Worm (Caenorhabditis elegans) whole organism, L2 larva: ENCODE results near the gene tpk-1.

Source experiments
- C34F6.9 ChIP-seq: fragments of 150-350 bp; optimal IDR thresholded peaks from 2 replicates; lab custom pipeline; 2014; ENCODE audit warnings: missing biosample characterization, missing genetic modification characterization
- F13H6.1 ChIP-seq: sonication (generic microtip); optimal IDR thresholded peaks from 2 replicates; lab custom pipeline; 2016; ENCODE audit warnings: missing genetic modification characterization, missing compliant biosample characterization
- Y55F3AM.14 ChIP-seq: fragments of 200-800 bp; sonication (Bioruptor generic); optimal IDR thresholded peaks from 2 replicates; lab custom pipeline; 2018; ENCODE audit warnings: mild to moderate bottlenecking, missing genetic modification characterization, missing compliant biosample characterization
- alr-1 ChIP-seq: fragments of 150-350 bp; optimal IDR thresholded peaks from 2 replicates; lab custom pipeline; 2014; ENCODE audit warnings: missing biosample characterization, missing genetic modification characterization
- aly-2 ChIP-seq: fragments of 150-350 bp; optimal IDR thresholded peaks from 2 replicates; lab custom pipeline; 2014; ENCODE audit warnings: missing biosample characterization, missing genetic modification characterization
- ama-1 ChIP-seq: fragments of 150-350 bp; optimal IDR thresholded peaks from 2 replicates; lab custom pipeline; 2018; ENCODE audit warnings: inconsistent platforms
- blmp-1 ChIP-seq: sonication (generic microtip); optimal IDR thresholded peaks from 2 replicates; lab custom pipeline; 2017; ENCODE audit warnings: missing genetic modification characterization, mild to moderate bottlenecking, missing compliant biosample characterization, antibody characterized with exemption, moderate library complexity; ENCODE audit not compliant: insufficient read depth
- ceh-16 ChIP-seq: fragments of 150-350 bp; optimal IDR thresholded peaks from 2 replicates; lab custom pipeline; 2014; ENCODE audit warnings: missing biosample characterization, missing genetic modification characterization
- ceh-82 ChIP-seq: fragments of 150-350 bp; optimal IDR thresholded peaks from 2 replicates; lab custom pipeline; 2014; ENCODE audit warnings: missing biosample characterization, missing genetic modification characterization
- crh-2 ChIP-seq: sonication (generic microtip); optimal IDR thresholded peaks from 2 replicates; lab custom pipeline; 2017; ENCODE audit warnings: missing biosample characterization, missing genetic modification characterization
- dmd-4 ChIP-seq: sonication (generic microtip); optimal IDR thresholded peaks from 2 replicates; lab custom pipeline; 2017; ENCODE audit warnings: missing biosample characterization, missing genetic modification characterization
- egl-27 ChIP-seq: sonication (generic microtip); optimal IDR thresholded peaks from 3 replicates; lab custom pipeline; 2017; ENCODE audit warnings: missing biosample characterization, missing genetic modification reagents, missing genetic modification characterization
- elt-1 ChIP-seq: fragments of 150-350 bp; optimal IDR thresholded peaks from 2 replicates; lab custom pipeline; 2014; ENCODE audit warnings: missing biosample characterization, missing genetic modification characterization
- elt-3 ChIP-seq: sonication (generic microtip); optimal IDR thresholded peaks from 2 replicates; lab custom pipeline; 2017; ENCODE audit warnings: missing biosample characterization, missing genetic modification characterization
- fos-1 ChIP-seq: fragments of 150-350 bp; optimal IDR thresholded peaks from 2 replicates; lab custom pipeline; 2014; ENCODE audit warnings: missing biosample characterization, missing genetic modification characterization
- gmeb-1 ChIP-seq: fragments of 150-350 bp; optimal IDR thresholded peaks from 2 replicates; lab custom pipeline; 2014; ENCODE audit warnings: missing biosample characterization, missing genetic modification characterization
- lin-11 ChIP-seq: fragments of 150-350 bp; sonication (generic microtip); optimal IDR thresholded peaks from 2 replicates; lab custom pipeline; 2014; ENCODE audit warnings: missing biosample characterization, missing genetic modification characterization, inconsistent platforms, mixed read lengths
- lin-13 ChIP-seq: fragments of 150-350 bp; optimal IDR thresholded peaks from 2 replicates; lab custom pipeline; 2014; ENCODE audit warnings: missing biosample characterization, missing genetic modification reagents, missing genetic modification characterization
- lin-39 ChIP-seq: fragments of 150-350 bp; optimal IDR thresholded peaks from 2 replicates; lab custom pipeline; 2014; ENCODE audit warnings: missing biosample characterization, missing genetic modification reagents, missing genetic modification characterization
- lsy-2 ChIP-seq, 2 experiments: fragments of 150-350 bp in 1 of 2; sonication (generic microtip) in 1 of 2; optimal IDR thresholded peaks; 2 replicates each; lab custom pipeline; 2014 to 2017; ENCODE audit warnings: missing biosample characterization in 2 of 2, missing genetic modification characterization in 2 of 2
- mab-5 ChIP-seq: fragments of 150-350 bp; optimal IDR thresholded peaks from 2 replicates; lab custom pipeline; 2014; ENCODE audit warnings: missing biosample characterization, missing genetic modification characterization
- mbf-1 ChIP-seq: sonication (generic microtip); optimal IDR thresholded peaks from 2 replicates; lab custom pipeline; 2017; ENCODE audit warnings: missing biosample characterization, missing genetic modification characterization
- mdl-1 ChIP-seq, 2 experiments: fragments of 150-350 bp in 1 of 2; sonication (generic microtip) in 1 of 2; optimal IDR thresholded peaks; 2 replicates each; lab custom pipeline; 2017; ENCODE audit warnings: missing biosample characterization in 2 of 2, missing genetic modification characterization in 2 of 2
- nhr-12 ChIP-seq: fragments of 150-350 bp; optimal IDR thresholded peaks from 2 replicates; lab custom pipeline; 2014; ENCODE audit warnings: missing biosample characterization, missing genetic modification characterization
- nhr-129 ChIP-seq: fragments of 150-350 bp; optimal IDR thresholded peaks from 2 replicates; lab custom pipeline; 2014; ENCODE audit warnings: missing biosample characterization, missing genetic modification characterization
- nhr-21 ChIP-seq: fragments of 150-350 bp; optimal IDR thresholded peaks from 2 replicates; lab custom pipeline; 2014; ENCODE audit warnings: missing biosample characterization, missing genetic modification characterization
- nhr-237 ChIP-seq: fragments of 150-350 bp; optimal IDR thresholded peaks from 2 replicates; lab custom pipeline; 2014; ENCODE audit warnings: missing biosample characterization, missing genetic modification characterization
- nhr-25 ChIP-seq: fragments of 150-350 bp; sonication (generic microtip); optimal IDR thresholded peaks from 3 replicates; lab custom pipeline; 2014; ENCODE audit warnings: missing biosample characterization, missing genetic modification characterization
- nhr-6 ChIP-seq: fragments of 150-350 bp; optimal IDR thresholded peaks from 2 replicates; lab custom pipeline; 2014; ENCODE audit warnings: missing biosample characterization, missing genetic modification characterization
- peb-1 ChIP-seq: fragments of 150-350 bp; optimal IDR thresholded peaks from 2 replicates; lab custom pipeline; 2014; ENCODE audit warnings: missing biosample characterization, missing genetic modification characterization
- sem-4 ChIP-seq: fragments of 150-350 bp; optimal IDR thresholded peaks from 2 replicates; lab custom pipeline; 2014; ENCODE audit warnings: missing biosample characterization, missing genetic modification reagents, missing genetic modification characterization
- skn-1 ChIP-seq: sonication (generic microtip); optimal IDR thresholded peaks from 2 replicates; lab custom pipeline; 2017; ENCODE audit warnings: missing biosample characterization, missing genetic modification characterization
- sma-3 ChIP-seq: sonication (generic microtip); optimal IDR thresholded peaks from 2 replicates; lab custom pipeline; 2016; ENCODE audit warnings: missing genetic modification reagents, missing genetic modification characterization, missing compliant biosample characterization
- sma-9 ChIP-seq, 2 experiments: fragments of 150-350 bp in 1 of 2; sonication (generic microtip) in 1 of 2; optimal IDR thresholded peaks; 2 replicates each; lab custom pipeline; 2014 to 2016; ENCODE audit warnings: missing genetic modification characterization in 2 of 2, mild to moderate bottlenecking in 1 of 2, missing biosample characterization in 1 of 2, missing compliant biosample characterization in 1 of 2, missing genetic modification reagents in 1 of 2, moderate library complexity in 1 of 2
- snpc-4 ChIP-seq: fragments of 150-350 bp; optimal IDR thresholded peaks from 2 replicates; lab custom pipeline; 2014; ENCODE audit warnings: missing biosample characterization, missing genetic modification characterization
- unc-39 ChIP-seq: fragments of 150-350 bp; optimal IDR thresholded peaks from 2 replicates; lab custom pipeline; 2014; ENCODE audit warnings: missing biosample characterization, missing genetic modification characterization
- unc-55 ChIP-seq: fragments of 150-350 bp; sonication (generic microtip); optimal IDR thresholded peaks from 3 replicates; lab custom pipeline; 2014; ENCODE audit warnings: missing biosample characterization, missing genetic modification reagents, missing genetic modification characterization
- unc-62 ChIP-seq: fragments of 150-350 bp; optimal IDR thresholded peaks from 2 replicates; lab custom pipeline; 2014; ENCODE audit warnings: missing biosample characterization, missing genetic modification reagents, missing genetic modification characterization
- zag-1 ChIP-seq: fragments of 150-350 bp; optimal IDR thresholded peaks from 2 replicates; lab custom pipeline; 2014; ENCODE audit warnings: missing biosample characterization, missing genetic modification characterization
- ztf-1 ChIP-seq: fragments of 200-800 bp; sonication (Bioruptor generic); conservative IDR thresholded peaks from 2 replicates; pipeline ENCODE4 v1.3.6; 2022; ENCODE audit warnings: missing genetic modification characterization, missing compliant biosample characterization
- ztf-11 ChIP-seq: sonication (generic microtip); optimal IDR thresholded peaks from 2 replicates; lab custom pipeline; 2017; ENCODE audit warnings: missing biosample characterization, missing genetic modification characterization
- ztf-4 ChIP-seq: fragments of 150-350 bp; optimal IDR thresholded peaks from 2 replicates; lab custom pipeline; 2014; ENCODE audit warnings: missing biosample characterization, missing genetic modification characterization

The tpk-1 gene

ce11 chrIII:8873990-8874668 lies 37.8 kb upstream of the tpk-1 start:
- no peak for TF ChIP-seq ztf-11 (tag; lab: Kevin White, UChicago)
- peak; percentile 87 for TF ChIP-seq unc-55
- no peak for TF ChIP-seq ceh-82
- TF ChIP-seq crh-2 (tag; lab: Kevin White, UChicago) = peak; percentile 68
- TF ChIP-seq nhr-129 = peak; percentile 95
- no peak for TF ChIP-seq gmeb-1 (tag; lab: Kevin White, UChicago)
- peak; percentile 70 to 86 for TF ChIP-seq lsy-2 (tag; optimal IDR thresholded peaks at IDR 0.05; lab: Kevin White, UChicago)
- TF ChIP-seq C34F6.9 (tag; lab: Kevin White, UChicago) = peak; percentile 90
- no peak for TF ChIP-seq elt-1 (tag; lab: Kevin White, UChicago)
- TF ChIP-seq unc-39 (tag; lab: Kevin White, UChicago) = no peak
- TF ChIP-seq unc-62 = no peak
- TF ChIP-seq ztf-4 (tag; lab: Kevin White, UChicago) = peak; percentile 59
- TF ChIP-seq sma-3 (GFP tag; lab: Kevin White, UChicago) = no peak
- TF ChIP-seq Y55F3AM.14 = peak; percentile 20
- TF ChIP-seq nhr-6 (tag; lab: Kevin White, UChicago) = peak; percentile 73
- TF ChIP-seq egl-27 (tag; lab: Kevin White, UChicago) = peak; percentile 41
- TF ChIP-seq peb-1 (tag; lab: Kevin White, UChicago) = no peak
- TF ChIP-seq skn-1 (tag; lab: Kevin White, UChicago) = no peak
- peak; percentile 76 for TF ChIP-seq lin-13 (GFP tag; lab: Kevin White, UChicago)
- peak; percentile 4 to 72 for TF ChIP-seq mdl-1 (tag; optimal IDR thresholded peaks at IDR 0.05; lab: Kevin White, UChicago)
- no peak for TF ChIP-seq nhr-12 (tag; lab: Kevin White, UChicago)
- TF ChIP-seq lin-11 (tag; lab: Kevin White, UChicago) = peak; percentile 68
- TF ChIP-seq ztf-1 (GFP tag; lab: Robert Waterston, UW) = no peak
- peak; percentile 20 for TF ChIP-seq nhr-21
- peak; percentile 53 for TF ChIP-seq fos-1 (tag; lab: Kevin White, UChicago)
- peak; percentile 92 for TF ChIP-seq mab-5 (tag; lab: Kevin White, UChicago)
- TF ChIP-seq alr-1 = no peak
- TF ChIP-seq snpc-4 (tag; lab: Kevin White, UChicago) = no peak
- TF ChIP-seq aly-2 (tag; lab: Kevin White, UChicago) = no peak
- peak; percentile 92 for TF ChIP-seq ama-1 (lab: Kevin White, UChicago)
- TF ChIP-seq sma-9 (GFP tag; optimal IDR thresholded peaks at IDR 0.05; lab: Kevin White, UChicago) = peak; percentile 76
- no peak for TF ChIP-seq sma-9 (tag; optimal IDR thresholded peaks at IDR 0.05; lab: Kevin White, UChicago)
- TF ChIP-seq mbf-1 = no peak
- TF ChIP-seq F13H6.1 = peak; percentile 94
- TF ChIP-seq sem-4 (tag; lab: Kevin White, UChicago) = peak; percentile 91
- no peak for TF ChIP-seq elt-3 (tag; lab: Kevin White, UChicago)
- peak; percentile 61 for TF ChIP-seq nhr-25 (tag; lab: Kevin White, UChicago)
- peak; percentile 95 for TF ChIP-seq zag-1
- no peak for TF ChIP-seq dmd-4 (tag; lab: Kevin White, UChicago)
- TF ChIP-seq nhr-237 (tag; lab: Kevin White, UChicago) = no peak
- TF ChIP-seq blmp-1 (tag; lab: Kevin White, UChicago) = peak; percentile 11
- TF ChIP-seq lin-39 = peak; percentile 95
- TF ChIP-seq ceh-16 = peak; percentile 78
- TF ChIP-seq, all 48 proteins: peak for 24

- TF ChIP-seq lsy-2 (tag; optimal IDR thresholded peaks at IDR 0.05; lab: Kevin White, UChicago) (peak in 1 of 2 experiments; percentile 22), mab-5 (tag; lab: Kevin White, UChicago) (no peak), dmd-4 (tag; lab: Kevin White, UChicago) (no peak)
Observed at ce11 chrIII:8877002-8877401, 34.9 kb upstream of the tpk-1 start, which contains the start of gene K01F9.2. Gene K01F9.2 (minus strand): TSS chrIII:8877128.
